Worm (Caenorhabditis elegans): ENCODE data around the gene Y54G2A.44.

The Y54G2A.44 gene

ce11 chrIV:2799890-2800289 is 1.8 kb upstream of the Y54G2A.44 start (continued):
- TF ChIP-seq bed-1 (GFP tag; IDR thresholded peaks at IDR 0.05) (no peak), F57C9.4 (tag; optimal IDR thresholded peaks at IDR 0.05) (no peak), ztf-25 (GFP tag; IDR thresholded peaks at IDR 0.05) (0 out of 2 replicates have a peak, but pooled peaks have one; percentile 19), lin-26 (GFP tag; IDR thresholded peaks at IDR 0.05) (no peak), hsf-1 (GFP tag; IDR thresholded peaks at IDR 0.05) (no peak), Y53F4B.3 (GFP tag; IDR thresholded peaks at IDR 0.05) (no peak), lir-1 (GFP tag; conservative IDR thresholded peaks at IDR 0.05) (no peak), somi-1 (GFP tag; optimal IDR thresholded peaks at IDR 0.05) (no peak)

ce11 chrIV:2801004-2801403 is 654 bp upstream of the Y54G2A.44 start:
- TF ChIP-seq B0019.2 (GFP tag; conservative IDR thresholded peaks at IDR 0.05) (no peak), die-1 (tag; optimal IDR thresholded peaks at IDR 0.05) (peak; percentile 71), nhr-179 (tag; optimal IDR thresholded peaks at IDR 0.05) (no peak), attf-5 (GFP tag; optimal IDR thresholded peaks at IDR 0.05) (peak; percentile 11), let-526 (GFP tag; IDR thresholded peaks at IDR 0.05) (no peak), F33H1.4 (GFP tag; IDR thresholded peaks at IDR 0.05) (peak; percentile 38; the same call in 1 of the 2 replicates), rec-8 (tag; optimal IDR thresholded peaks at IDR 0.05) (peak in 1 of 2 experiments; percentile 78), ets-4 (GFP tag; optimal IDR thresholded peaks at IDR 0.05) (no peak), ceh-40 (GFP tag; IDR thresholded peaks at IDR 0.05) (0 out of 2 replicates have a peak, but pooled peaks have one; percentile 57), B0261.1 (tag; optimal IDR thresholded peaks at IDR 0.05) (peak; percentile 88), madf-8 (GFP tag; conservative IDR thresholded peaks at IDR 0.05) (no peak), lin-54 (GFP tag; optimal IDR thresholded peaks at IDR 0.05) (peak; percentile 29), F49E8.2 (tag; optimal IDR thresholded peaks at IDR 0.05; ENCODE audit: insufficient read depth) (peak; percentile 68), Y56A3A.18 (GFP tag; IDR thresholded peaks at IDR 0.05) (no peak), dox-1 (GFP tag; IDR thresholded peaks at IDR 0.05) (peak; percentile 71), gei-17 (GFP tag; optimal IDR thresholded peaks at IDR 0.05) (no peak), T07F8.4 (tag; optimal IDR thresholded peaks at IDR 0.05) (peak; percentile 1), cebp-1 (GFP tag; IDR thresholded peaks at IDR 0.05) (no peak), cebp-1 (tag; optimal IDR thresholded peaks at IDR 0.05) (peak; percentile 43), rcor-1 (GFP tag; IDR thresholded peaks at IDR 0.05) (0 out of 2 replicates have a peak, but pooled peaks have one; percentile 46), nfya-2 (GFP tag; IDR thresholded peaks at IDR 0.05) (no peak), hrde-1 (tag; optimal IDR thresholded peaks at IDR 0.05; ENCODE audit: borderline replicate concordance) (peak; percentile 27), Y95B8A.8 (GFP tag; IDR thresholded peaks at IDR 0.05) (no peak), lin-35 (GFP tag; optimal IDR thresholded peaks at IDR 0.05) (peak in 1 of 3 experiments; percentile 27), F52B5.7 (tag; optimal IDR thresholded peaks at IDR 0.05) (peak; percentile 17), D2030.7 (GFP tag; IDR thresholded peaks at IDR 0.05) (peak; percentile 77), akir-1 (GFP tag; optimal IDR thresholded peaks at IDR 0.05) (no peak), lsl-1 (GFP tag; optimal IDR thresholded peaks at IDR 0.05) (peak; percentile 32), nhr-90 (tag; optimal IDR thresholded peaks at IDR 0.05) (peak; percentile 71), mxl-1 (tag; optimal IDR thresholded peaks at IDR 0.05) (peak; percentile 56), ztf-22 (GFP tag; optimal IDR thresholded peaks at IDR 0.05) (no peak), mcd-1 (GFP tag; IDR thresholded peaks at IDR 0.05) (peak; percentile 49; the same call in 1 of the 2 replicates), nhr-80 (tag; optimal IDR thresholded peaks at IDR 0.05) (peak; percentile 23), F23B12.7 (tag; optimal IDR thresholded peaks at IDR 0.05; ENCODE audit: insufficient read depth) (peak; percentile 79), F57A8.1 (GFP tag; optimal IDR thresholded peaks at IDR 0.05) (no peak), ZK185.1 (tag; optimal IDR thresholded peaks at IDR 0.05; ENCODE audit: poor library complexity, severe bottlenecking) (peak; percentile 12), chd-7 (tag; optimal IDR thresholded peaks at IDR 0.05) (peak; percentile 35), let-607 (tag; optimal IDR thresholded peaks at IDR 0.05) (peak in 1 of 2 experiments; percentile 29)

All from whole organism, young adult.